Fruit fly (Drosophila melanogaster) whole organism, embryonic: Measurements from ENCODE around the gene Tlk.

Source experiments
- Atf-2 ChIP-seq: fragments of 200-800 bp; sonication (Bioruptor generic); optimal IDR thresholded peaks from 2 replicates; lab custom pipeline; 2016; ENCODE audit warnings: missing biosample characterization, missing genetic modification characterization
- CG10431 ChIP-seq: fragments of 200-800 bp; sonication (Bioruptor generic); optimal IDR thresholded peaks from 3 replicates; lab custom pipeline; 2018; ENCODE audit warnings: missing biosample characterization, mild to moderate bottlenecking, missing genetic modification characterization
- CG10565 ChIP-seq: fragments of 200-800 bp; sonication (Bioruptor generic); optimal IDR thresholded peaks from 3 replicates; lab custom pipeline; 2016; ENCODE audit warnings: missing biosample characterization, mild to moderate bottlenecking, missing genetic modification characterization
- CG10654 ChIP-seq: fragments of 200-800 bp; sonication (Bioruptor generic); optimal IDR thresholded peaks from 2 replicates; lab custom pipeline; 2016; ENCODE audit warnings: missing biosample characterization, missing genetic modification characterization
- CG10979 ChIP-seq: fragments of 200-800 bp; sonication (Bioruptor generic); optimal IDR thresholded peaks from 2 replicates; lab custom pipeline; 2018; ENCODE audit warnings: missing biosample characterization, mild to moderate bottlenecking, missing genetic modification characterization, moderate library complexity
- CG12236 ChIP-seq: fragments of 200-800 bp; sonication (Bioruptor generic); optimal IDR thresholded peaks from 2 replicates; lab custom pipeline; 2016; ENCODE audit warnings: missing biosample characterization, missing genetic modification characterization
- CG12299 ChIP-seq: fragments of 200-800 bp; sonication (Bioruptor generic); optimal IDR thresholded peaks from 2 replicates; lab custom pipeline; 2018; ENCODE audit warnings: missing biosample characterization, mild to moderate bottlenecking, missing genetic modification characterization
- CG1233 ChIP-seq: fragments of 200-800 bp; sonication (Bioruptor generic); optimal IDR thresholded peaks from 4 replicates; lab custom pipeline; 2018; ENCODE audit warnings: missing biosample characterization, mild to moderate bottlenecking, missing genetic modification characterization
- CG13424 ChIP-seq: fragments of 200-800 bp; sonication (Bioruptor generic); optimal IDR thresholded peaks from 2 replicates; lab custom pipeline; 2019; ENCODE audit warnings: missing biosample characterization, mild to moderate bottlenecking, missing genetic modification characterization, moderate library complexity
- CG15601 ChIP-seq: fragments of 200-800 bp; sonication (Bioruptor generic); optimal IDR thresholded peaks from 3 replicates; lab custom pipeline; 2019; ENCODE audit warnings: missing biosample characterization, mild to moderate bottlenecking, missing genetic modification characterization, moderate library complexity
- CG18011 ChIP-seq: fragments of 200-800 bp; sonication (Bioruptor generic); optimal IDR thresholded peaks from 2 replicates; lab custom pipeline; 2017; ENCODE audit warnings: missing biosample characterization, missing genetic modification characterization, mild to moderate bottlenecking, moderate library complexity, missing genotype
- CG18476 ChIP-seq: fragments of 200-800 bp; sonication (Bioruptor generic); optimal IDR thresholded peaks from 2 replicates; lab custom pipeline; 2016; ENCODE audit warnings: missing biosample characterization, mild to moderate bottlenecking, missing genetic modification characterization
- CG2712 ChIP-seq: fragments of 200-800 bp; optimal IDR thresholded peaks from 3 replicates; lab custom pipeline; 2019; ENCODE audit warnings: missing biosample characterization, mild to moderate bottlenecking, missing genetic modification characterization, moderate library complexity
- CG30431 ChIP-seq: fragments of 200-800 bp; sonication (Bioruptor generic); optimal IDR thresholded peaks from 2 replicates; lab custom pipeline; 2017; ENCODE audit warnings: missing biosample characterization, missing genetic modification characterization
- CG34224 ChIP-seq: fragments of 200-800 bp; sonication (Bioruptor generic); IDR thresholded peaks from 3 replicates; pipeline ENCODE4 v1.3.6; 2022; ENCODE audit warnings: missing biosample characterization, missing genetic modification characterization; ENCODE audit not compliant: partially characterized antibody
- CG3995 ChIP-seq: fragments of 200-800 bp; sonication (Bioruptor generic); optimal IDR thresholded peaks from 3 replicates; lab custom pipeline; 2016; ENCODE audit warnings: missing biosample characterization, missing genetic modification characterization
- CG4328 ChIP-seq: fragments of 200-800 bp; sonication (Bioruptor generic); optimal IDR thresholded peaks from 3 replicates; lab custom pipeline; 2017; ENCODE audit warnings: missing biosample characterization, missing genetic modification reagents, missing genetic modification characterization
- CG4404 ChIP-seq: fragments of 200-800 bp; sonication (Bioruptor generic); IDR thresholded peaks from 2 replicates; pipeline ENCODE4 v1.3.6; 2022; ENCODE audit warnings: missing biosample characterization, missing genetic modification characterization
- CG7839 ChIP-seq: fragments of 200-800 bp; sonication (Bioruptor generic); optimal IDR thresholded peaks from 3 replicates; lab custom pipeline; 2018; ENCODE audit warnings: missing biosample characterization, mild to moderate bottlenecking, missing genetic modification characterization, moderate library complexity
- CG7987 ChIP-seq: fragments of 200-800 bp; sonication (Bioruptor generic); optimal IDR thresholded peaks from 2 replicates; lab custom pipeline; 2018; ENCODE audit warnings: missing biosample characterization, mild to moderate bottlenecking, missing genetic modification characterization, moderate library complexity
- CG8281 ChIP-seq: fragments of 200-800 bp; sonication (Bioruptor generic); optimal IDR thresholded peaks from 2 replicates; lab custom pipeline; 2018; ENCODE audit warnings: missing biosample characterization, mild to moderate bottlenecking, missing genetic modification characterization, moderate library complexity
- CG8944 ChIP-seq: fragments of 200-800 bp; sonication (Bioruptor generic); optimal IDR thresholded peaks from 3 replicates; lab custom pipeline; 2016; ENCODE audit warnings: missing biosample characterization, missing genetic modification characterization
- CG9727 ChIP-seq: fragments of 200-800 bp; sonication (Bioruptor generic); optimal IDR thresholded peaks from 3 replicates; lab custom pipeline; 2017; ENCODE audit warnings: missing biosample characterization, mild to moderate bottlenecking, missing genetic modification characterization
- D ChIP-seq, 2 experiments: fragments of 200-800 bp in 1 of 2; fragments of >200 bp in 1 of 2; sonication (Bioruptor generic) in 1 of 2; optimal IDR thresholded peaks; 2 replicates in 1 of 2; 3 replicates in 1 of 2; lab custom pipeline; 2017; ENCODE audit warnings: mild to moderate bottlenecking in 1 of 2, missing biosample characterization in 1 of 2, missing genetic modification characterization in 1 of 2, missing genetic modification reagents in 1 of 2
- Dbx ChIP-seq: fragments of 200-800 bp; sonication (Bioruptor generic); IDR thresholded peaks from 3 replicates; pipeline ENCODE4 v1.3.6; 2022; ENCODE audit warnings: missing biosample characterization, missing genetic modification characterization
- E2f1 ChIP-seq: fragments of 200-800 bp; sonication (Bioruptor generic); IDR thresholded peaks from 2 replicates; pipeline ENCODE4 v1.3.6; 2022; ENCODE audit warnings: missing biosample characterization, missing genetic modification characterization
- Ets97D ChIP-seq: fragments of 200-800 bp; sonication (Bioruptor generic); optimal IDR thresholded peaks from 3 replicates; lab custom pipeline; 2016; ENCODE audit warnings: missing biosample characterization, missing genetic modification characterization
- Fer2 ChIP-seq: fragments of 200-800 bp; sonication (Bioruptor generic); optimal IDR thresholded peaks from 2 replicates; lab custom pipeline; 2018; ENCODE audit warnings: missing biosample characterization, mild to moderate bottlenecking, missing genetic modification characterization, moderate library complexity
- H15 ChIP-seq: fragments of 200-800 bp; sonication (Bioruptor generic); IDR thresholded peaks from 3 replicates; pipeline ENCODE4 v1.3.6; 2022; ENCODE audit warnings: missing biosample characterization, missing genetic modification characterization
- Hmx ChIP-seq: fragments of 200-800 bp; sonication (Bioruptor generic); optimal IDR thresholded peaks from 2 replicates; lab custom pipeline; 2016; ENCODE audit warnings: missing biosample characterization, missing genetic modification characterization
- Mad ChIP-seq: fragments of 200-800 bp; sonication (Bioruptor generic); optimal IDR thresholded peaks from 2 replicates; lab custom pipeline; 2016; ENCODE audit warnings: missing biosample characterization, missing genetic modification characterization
- NfI ChIP-seq: fragments of 200-800 bp; sonication (Bioruptor generic); optimal IDR thresholded peaks from 3 replicates; lab custom pipeline; 2018; ENCODE audit warnings: missing biosample characterization, mild to moderate bottlenecking, missing genetic modification characterization, moderate library complexity
- Sry-β ChIP-seq: fragments of 200-800 bp; sonication (Bioruptor generic); optimal IDR thresholded peaks from 2 replicates; lab custom pipeline; 2018; ENCODE audit warnings: missing biosample characterization, mild to moderate bottlenecking, missing genetic modification characterization, moderate library complexity
- ac ChIP-seq: fragments of 200-800 bp; sonication (Bioruptor generic); optimal IDR thresholded peaks from 3 replicates; lab custom pipeline; 2017; ENCODE audit warnings: missing biosample characterization, mild to moderate bottlenecking, missing genetic modification characterization
- ara ChIP-seq: fragments of 200-800 bp; sonication (Bioruptor generic); IDR thresholded peaks from 2 replicates; pipeline ENCODE4 v1.3.6; 2022; ENCODE audit warnings: missing biosample characterization, missing genetic modification characterization
- ash1 ChIP-seq: fragments of 200-800 bp; sonication (Bioruptor generic); optimal IDR thresholded peaks from 2 replicates; lab custom pipeline; 2018; ENCODE audit warnings: missing biosample characterization, mild to moderate bottlenecking, missing genetic modification characterization
- chm ChIP-seq: fragments of 200-800 bp; sonication (Bioruptor generic); IDR thresholded peaks from 2 replicates; pipeline ENCODE4 v1.3.6; 2022; ENCODE audit warnings: missing biosample characterization, missing genetic modification characterization
- ci ChIP-seq: fragments of 200-800 bp; sonication (Bioruptor generic); IDR thresholded peaks from 3 replicates; pipeline ENCODE4 v1.3.6; 2022; ENCODE audit warnings: missing biosample characterization, missing genetic modification characterization
- fd102C ChIP-seq: fragments of 200-800 bp; sonication (Bioruptor generic); optimal IDR thresholded peaks from 2 replicates; lab custom pipeline; 2018; ENCODE audit warnings: missing biosample characterization, mild to moderate bottlenecking, missing genetic modification characterization, moderate library complexity
- fd96Cb ChIP-seq: fragments of 200-800 bp; sonication (Bioruptor generic); optimal IDR thresholded peaks from 2 replicates; lab custom pipeline; 2018; ENCODE audit warnings: missing biosample characterization, mild to moderate bottlenecking, missing genetic modification characterization, moderate library complexity
- fu2 ChIP-seq: fragments of 200-800 bp; sonication (Bioruptor generic); optimal IDR thresholded peaks from 2 replicates; lab custom pipeline; 2016; ENCODE audit warnings: missing biosample characterization, missing genetic modification characterization
- gce ChIP-seq: fragments of 200-800 bp; sonication (Bioruptor generic); IDR thresholded peaks from 3 replicates; pipeline ENCODE4 v1.3.6; 2022; ENCODE audit warnings: missing biosample characterization, missing genetic modification characterization
- lola ChIP-seq, 3 experiments: fragments of >200 bp in 2 of 3; fragments of 200-800 bp in 1 of 3; sonication (Bioruptor generic) in 1 of 3; optimal IDR thresholded peaks; 2 replicates each; lab custom pipeline; 2017 to 2019; ENCODE audit warnings: missing biosample characterization in 3 of 3, missing genetic modification characterization in 3 of 3, mild to moderate bottlenecking in 1 of 3, moderate library complexity in 1 of 3
- mam ChIP-seq: fragments of 200-800 bp; sonication (Bioruptor generic); optimal IDR thresholded peaks from 3 replicates; lab custom pipeline; 2016; ENCODE audit warnings: missing biosample characterization, missing genetic modification characterization
- pb ChIP-seq: fragments of 200-800 bp; sonication (Bioruptor generic); optimal IDR thresholded peaks from 3 replicates; lab custom pipeline; 2016; ENCODE audit warnings: missing biosample characterization, missing genetic modification characterization
- sens ChIP-seq: fragments of 200-800 bp; sonication (Bioruptor generic); peaks from one replicate; lab custom pipeline; 2016; ENCODE audit warnings: missing biosample characterization, missing genetic modification characterization
- stwl ChIP-seq: fragments of 200-800 bp; sonication (Bioruptor generic); optimal IDR thresholded peaks from 3 replicates; lab custom pipeline; 2018; ENCODE audit warnings: missing biosample characterization, mild to moderate bottlenecking, missing genetic modification characterization, moderate library complexity
- unc-4 ChIP-seq: fragments of 200-800 bp; sonication (Bioruptor generic); IDR thresholded peaks from 2 replicates; pipeline ENCODE4 v1.3.6; 2022; ENCODE audit warnings: missing biosample characterization, missing genetic modification characterization; ENCODE audit not compliant: partially characterized antibody
- vvl ChIP-seq: fragments of 200-800 bp; sonication (Bioruptor generic); IDR thresholded peaks from 2 replicates; pipeline ENCODE4 v1.3.6; 2022; ENCODE audit warnings: missing biosample characterization, missing genetic modification characterization

Gene Tlk

dm6 chrX:3677847-3678411 is 41.9 kb upstream of the Tlk start (continued):
- TF ChIP-seq CG30431 (GFP tag; lab: Kevin White, UChicago) (peak; percentile 83), CG3995 (peak; percentile 3), sens (peak; percentile 86), CG8944 (GFP tag; lab: Kevin White, UChicago) (no peak), CG1233 (GFP tag; lab: Kevin White, UChicago) (peak; percentile 82), gce (GFP tag; lab: Robert Waterston, UW) (no peak), Sry-β (peak; percentile 45), mam (no peak), CG7987 (peak; percentile 15), lola (GFP tag; optimal IDR thresholded peaks at IDR 0.05; lab: Kevin White, UChicago) (peak in 1 of 3 experiments; percentile 90), CG18476 (GFP tag; lab: Kevin White, UChicago) (peak; percentile 68), Mad (GFP tag; lab: Kevin White, UChicago) (peak; percentile 13), Hmx (no peak), CG12236 (GFP tag; lab: Kevin White, UChicago) (no peak), CG10431 (peak; percentile 65), Dbx (GFP tag; lab: Robert Waterston, UW) (0 out of 3 replicates have a peak, but pooled peaks have one; percentile 43), CG4328 (peak; percentile 46), CG18011 (GFP tag; lab: Kevin White, UChicago) (peak; percentile 15), Ets97D (GFP tag; lab: Kevin White, UChicago) (no peak), CG12299 (tag; lab: Kevin White, UChicago) (peak; percentile 58), ac (GFP tag; lab: Kevin White, UChicago) (peak; percentile 22), CG7839 (peak; percentile 90), CG10654 (GFP tag; lab: Kevin White, UChicago) (peak; percentile 47), CG2712 (peak; percentile 93), CG10565 (no peak), CG10979 (tag; lab: Kevin White, UChicago) (peak; percentile 92), chm (peak; percentile 39; the same call in 1 of the 2 replicates), D (optimal IDR thresholded peaks at IDR 0.05; lab: Kevin White, UChicago) (no peak), D (GFP tag; optimal IDR thresholded peaks at IDR 0.05; lab: Kevin White, UChicago) (peak; percentile 92), CG15601 (peak; percentile 88), CG34224 (GFP tag; lab: Robert Waterston, UW) (no peak), fd102C (no peak), ara (GFP tag; lab: Robert Waterston, UW) (0 out of 2 replicates have a peak, but pooled peaks have one; percentile 59), fd96Cb (tag; lab: Kevin White, UChicago) (peak; percentile 92), CG13424 (peak; percentile 88), unc-4 (GFP tag; lab: Robert Waterston, UW) (no peak), ci (GFP tag; lab: Robert Waterston, UW) (peak; percentile 40), Atf-2 (no peak), H15 (GFP tag; lab: Robert Waterston, UW) (0 out of 3 replicates have a peak, but pooled peaks have one; percentile 39), CG8281 (peak; percentile 65), pb (GFP tag; lab: Kevin White, UChicago) (peak; percentile 6), ash1 (no peak), E2f1 (peak; percentile 55; the same call in 1 of the 2 replicates), vvl (GFP tag; lab: Robert Waterston, UW) (peak; percentile 53), CG9727 (GFP tag; lab: Kevin White, UChicago) (peak; percentile 88), stwl (no peak), fu2 (GFP tag; lab: Kevin White, UChicago) (no peak), CG4404 (GFP tag; lab: Robert Waterston, UW) (peak; percentile 41), NfI (GFP tag; lab: Kevin White, UChicago) (peak; percentile 77), Fer2 (tag; lab: Kevin White, UChicago) (peak; percentile 31)
